Fruit fly (Drosophila melanogaster): ENCODE results near the gene Spp.

The Spp gene

DNA sequence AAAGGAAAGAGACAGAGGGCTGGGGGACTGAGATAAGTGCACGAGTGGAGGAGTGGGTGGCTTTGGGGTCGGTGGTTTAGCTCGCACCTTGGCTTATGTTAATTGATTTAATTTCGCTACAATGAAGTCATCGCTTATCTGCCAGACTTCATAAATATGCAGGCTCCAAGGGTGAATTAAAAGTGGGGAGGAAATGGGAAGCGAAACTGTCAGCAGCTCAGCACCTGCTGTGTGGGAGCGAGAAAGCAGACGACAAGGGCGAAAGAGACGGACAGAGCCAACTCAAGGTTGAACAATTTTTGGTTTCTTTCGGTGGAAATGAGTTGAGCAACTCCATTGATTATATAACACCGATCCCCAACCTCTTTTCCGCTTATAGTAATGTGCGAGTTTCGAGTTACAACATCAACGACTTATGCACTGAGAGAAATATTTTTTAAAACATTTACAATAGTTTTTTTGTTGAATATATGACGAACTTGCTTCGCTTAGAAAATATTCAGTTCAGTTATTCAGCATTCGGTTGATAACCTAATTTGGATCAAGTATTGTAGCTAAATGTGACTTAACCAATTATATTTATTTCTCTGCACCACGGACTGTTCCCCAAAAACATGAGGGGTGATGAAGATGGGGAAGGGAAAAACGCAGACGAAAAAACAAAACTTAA is 24.0 kb downstream of the Spp start (continued):
- TF ChIP-seq gfzf (GFP tag; optimal IDR thresholded peaks at IDR 0.05) (no peak), Awh (GFP tag; IDR thresholded peaks at IDR 0.05) (peak; percentile 81), CG12219 (GFP tag; optimal IDR thresholded peaks at IDR 0.05) (peak; percentile 90), dpn (GFP tag; optimal IDR thresholded peaks at IDR 0.05) (peak; percentile 85), shn (GFP tag; optimal IDR thresholded peaks at IDR 0.05) (peak; percentile 70), CG17385 (GFP tag; optimal IDR thresholded peaks at IDR 0.05) (peak; percentile 84), CG9215 (GFP tag; IDR thresholded peaks at IDR 0.05) (peak; percentile 39; the same call in 1 of the 2 replicates), luna (GFP tag; optimal IDR thresholded peaks at IDR 0.05) (no peak), CG9609 (GFP tag; optimal IDR thresholded peaks at IDR 0.05) (peak; percentile 63), Atf-2 (GFP tag; optimal IDR thresholded peaks at IDR 0.05) (peak; percentile 84), bsh (GFP tag; optimal IDR thresholded peaks at IDR 0.05) (peak in 1 of 2 experiments; percentile 93), TFAM (GFP tag; optimal IDR thresholded peaks at IDR 0.05) (peak; percentile 7), tgo (GFP tag; IDR thresholded peaks at IDR 0.05) (peak; percentile 85), CG2875 (GFP tag; optimal IDR thresholded peaks at IDR 0.05) (peak; percentile 87), CG4617 (GFP tag; optimal IDR thresholded peaks at IDR 0.05; ENCODE audit: borderline replicate concordance) (peak; percentile 57), CG17912 (GFP tag; optimal IDR thresholded peaks at IDR 0.05) (peak; percentile 54), Lpt (GFP tag; optimal IDR thresholded peaks at IDR 0.05) (no peak), z (GFP tag; IDR thresholded peaks at IDR 0.05) (peak; percentile 48; the same call in 1 of the 3 replicates), zen (tag; optimal IDR thresholded peaks at IDR 0.05) (peak; percentile 44), BEAF-32 (GFP tag; optimal IDR thresholded peaks at IDR 0.05) (no peak), lmd (GFP tag; IDR thresholded peaks at IDR 0.05) (peak; percentile 79), CG12071 (GFP tag; optimal IDR thresholded peaks at IDR 0.05) (peak; percentile 62), Doc3 (GFP tag; IDR thresholded peaks at IDR 0.05; ENCODE audit: partially characterized antibody) (no peak), zen2 (GFP tag; IDR thresholded peaks at IDR 0.05; ENCODE audit: partially characterized antibody) (no peak), exex (tag; optimal IDR thresholded peaks at IDR 0.05) (no peak), D19A (tag; optimal IDR thresholded peaks at IDR 0.05) (peak; percentile 91), CG11696 (GFP tag; IDR thresholded peaks at IDR 0.05) (0 out of 2 replicates have a peak, but pooled peaks have one; percentile 38), fd64A (GFP tag; optimal IDR thresholded peaks at IDR 0.05) (peak; percentile 26), CG6854 (GFP tag; optimal IDR thresholded peaks at IDR 0.05) (peak; percentile 58), CG3065 (GFP tag; optimal IDR thresholded peaks at IDR 0.05) (peak; percentile 60), az2 (GFP tag; optimal IDR thresholded peaks at IDR 0.05) (peak; percentile 90), dmrt99B (tag; optimal IDR thresholded peaks at IDR 0.05) (peak; percentile 96), Vsx1 (GFP tag; optimal IDR thresholded peaks at IDR 0.05) (peak; percentile 76), CG18599 (GFP tag; optimal IDR thresholded peaks at IDR 0.05) (peak; percentile 77), D (optimal IDR thresholded peaks at IDR 0.05) (no peak), D (GFP tag; optimal IDR thresholded peaks at IDR 0.05) (peak; percentile 77), NC2α (GFP tag; optimal IDR thresholded peaks at IDR 0.05) (peak; percentile 85), Dek (tag; optimal IDR thresholded peaks at IDR 0.05) (peak; percentile 81), CG6175 (GFP tag; IDR thresholded peaks at IDR 0.05) (no peak), her (GFP tag; optimal IDR thresholded peaks at IDR 0.05) (peak; percentile 75), run (tag; optimal IDR thresholded peaks at IDR 0.05) (peak; percentile 86), stwl (tag; optimal IDR thresholded peaks at IDR 0.05) (peak; percentile 9), hb (GFP tag; IDR thresholded peaks at IDR 0.05; ENCODE audit: partially characterized antibody) (no peak), Oli (tag; optimal IDR thresholded peaks at IDR 0.05) (peak; percentile 93), Hand (GFP tag; optimal IDR thresholded peaks at IDR 0.05) (no peak), jing (GFP tag; optimal IDR thresholded peaks at IDR 0.05) (peak; percentile 89), CG7372 (GFP tag; IDR thresholded peaks at IDR 0.05) (peak; percentile 73), tup (GFP tag; optimal IDR thresholded peaks at IDR 0.05) (peak; percentile 67), CG12236 (GFP tag; optimal IDR thresholded peaks at IDR 0.05) (peak; percentile 84)

Measured in whole organism, embryonic.